Fruit fly (Drosophila melanogaster): Measurements from ENCODE around the gene CG32073.

DNA sequence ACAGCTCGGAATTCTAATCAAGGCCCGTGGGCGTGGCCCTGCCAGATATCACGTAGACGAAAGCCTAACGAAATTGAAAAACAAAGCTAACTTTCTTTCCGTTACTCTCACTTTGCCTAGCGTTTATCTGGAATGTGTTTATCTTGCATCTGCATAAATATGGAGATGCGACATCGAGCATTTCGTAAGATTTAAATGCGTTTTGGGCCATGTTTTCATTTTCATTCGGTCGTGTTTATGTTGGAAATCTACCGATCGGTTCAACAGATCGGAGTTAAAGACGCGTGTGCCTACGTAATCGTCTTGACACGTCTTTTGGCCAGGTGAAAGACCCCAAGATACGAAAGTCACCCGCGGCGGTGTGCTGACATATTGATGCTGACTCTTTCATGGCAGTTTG, 40.3 kb upstream of the CG32073 start:
- TF ChIP-seq CTCF (optimal IDR thresholded peaks at IDR 0.05) (no peak), CG8478 (optimal IDR thresholded peaks at IDR 0.05) (no peak)
